Worm (Caenorhabditis elegans) whole organism, L4/young adult: ENCODE results near the gene F28H7.3.

Experiments
- W03F9.2 ChIP-seq: fragments of 150-350 bp; optimal IDR thresholded peaks from 2 replicates; lab custom pipeline; 2014; ENCODE audit warnings: missing biosample characterization, missing genetic modification characterization
- dao-5 ChIP-seq: sonication (generic microtip); optimal IDR thresholded peaks from 2 replicates; lab custom pipeline; 2016; ENCODE audit warnings: missing genotype, missing genetic modification characterization, moderate library complexity, missing compliant biosample characterization
- him-1 ChIP-seq: sonication (generic microtip); optimal IDR thresholded peaks from 2 replicates; lab custom pipeline; 2016; ENCODE audit warnings: missing genotype, missing genetic modification reagents, missing genetic modification characterization, missing compliant biosample characterization

Gene F28H7.3

ce11 chrV:10716865-10717713 is 33.5 kb downstream of the F28H7.3 start:
- TF ChIP-seq him-1 (tag; lab: Kevin White, UChicago) (no peak), W03F9.2 (tag; lab: Kevin White, UChicago) (no peak), dao-5 (tag; lab: Kevin White, UChicago) (no peak)

- TF ChIP-seq dao-5 (tag; lab: Kevin White, UChicago): no peak
- peak; percentile 91 for TF ChIP-seq him-1 (tag; lab: Kevin White, UChicago)
- TF ChIP-seq W03F9.2 (tag; lab: Kevin White, UChicago): peak; percentile 40
These were observed 35.1 kb downstream of the F28H7.3 start for ce11 chrV:10715158-10716152.

ce11 chrV:10714630-10715029 is 36.0 kb downstream of the F28H7.3 start:
- TF ChIP-seq him-1 (tag; lab: Kevin White, UChicago) (no peak), W03F9.2 (tag; lab: Kevin White, UChicago) (no peak), dao-5 (tag; lab: Kevin White, UChicago) (no peak)

- TF ChIP-seq W03F9.2 (tag; lab: Kevin White, UChicago) (no peak), dao-5 (tag; lab: Kevin White, UChicago) (no peak)
These were observed 36.8 kb downstream of the F28H7.3 start for ce11 chrV:10713704-10714239.

- TF ChIP-seq him-1 (tag; lab: Kevin White, UChicago): no peak
- no peak for TF ChIP-seq dao-5 (tag; lab: Kevin White, UChicago)
- TF ChIP-seq W03F9.2 (tag; lab: Kevin White, UChicago): no peak
These were observed 38.0 kb downstream of the F28H7.3 start for ce11 chrV:10712608-10712900.

- TF ChIP-seq dao-5 (tag; lab: Kevin White, UChicago) (no peak), him-1 (tag; lab: Kevin White, UChicago) (no peak), W03F9.2 (tag; lab: Kevin White, UChicago) (no peak)
These were observed 38.6 kb downstream of the F28H7.3 start for ce11 chrV:10711829-10712607.

- no peak for TF ChIP-seq him-1 (tag; lab: Kevin White, UChicago)
- TF ChIP-seq W03F9.2 (tag; lab: Kevin White, UChicago): no peak
- no peak for TF ChIP-seq dao-5 (tag; lab: Kevin White, UChicago)
These were observed 39.6 kb downstream of the F28H7.3 start for ce11 chrV:10711004-10711403.

- TF ChIP-seq him-1 (tag; lab: Kevin White, UChicago) (no peak), dao-5 (tag; lab: Kevin White, UChicago) (no peak), W03F9.2 (tag; lab: Kevin White, UChicago) (no peak)
These were observed 41.2 kb downstream of the F28H7.3 start for ce11 chrV:10709385-10709784.

ce11 chrV:10708346-10708745 is 42.2 kb downstream of the F28H7.3 start:
- no peak for TF ChIP-seq him-1 (tag; lab: Kevin White, UChicago)
- no peak for TF ChIP-seq W03F9.2 (tag; lab: Kevin White, UChicago)
- TF ChIP-seq dao-5 (tag; lab: Kevin White, UChicago): no peak

ce11 chrV:10702910-10703309 is 47.7 kb downstream of the F28H7.3 start:
- TF ChIP-seq W03F9.2 (tag; lab: Kevin White, UChicago) (no peak), him-1 (tag; lab: Kevin White, UChicago) (no peak)

- no peak for TF ChIP-seq dao-5 (tag; lab: Kevin White, UChicago)
- no peak for TF ChIP-seq W03F9.2 (tag; lab: Kevin White, UChicago)
- no peak for TF ChIP-seq him-1 (tag; lab: Kevin White, UChicago)
These were observed 48.3 kb downstream of the F28H7.3 start, which contains the start of gene pph-1 for ce11 chrV:10702249-10702648. Gene pph-1 (plus strand): TSS chrV:10702549.
